Fruit fly (Drosophila melanogaster) whole organism, embryonic: ENCODE data around the gene Tti1.

Experiments used
- Antp ChIP-seq: fragments of 200-800 bp; sonication (Bioruptor generic); optimal IDR thresholded peaks from 3 replicates; lab custom pipeline; 2016; ENCODE audit warnings: missing biosample characterization, missing genetic modification characterization
- B-H2 ChIP-seq: fragments of 200-800 bp; sonication (Bioruptor generic); optimal IDR thresholded peaks from 2 replicates; lab custom pipeline; 2018; ENCODE audit warnings: missing biosample characterization, mild to moderate bottlenecking, missing genetic modification characterization
- CG10431 ChIP-seq: fragments of 200-800 bp; sonication (Bioruptor generic); optimal IDR thresholded peaks from 3 replicates; lab custom pipeline; 2018; ENCODE audit warnings: missing biosample characterization, mild to moderate bottlenecking, missing genetic modification characterization
- CG10543 ChIP-seq: fragments of 200-800 bp; sonication (Bioruptor generic); optimal IDR thresholded peaks from 3 replicates; lab custom pipeline; 2017; ENCODE audit warnings: missing biosample characterization, mild to moderate bottlenecking, missing genetic modification characterization, moderate library complexity
- CG11093 ChIP-seq: fragments of 200-800 bp; sonication (Bioruptor generic); IDR thresholded peaks from 3 replicates; pipeline ENCODE4 v1.3.6; 2022; ENCODE audit warnings: missing biosample characterization, missing genetic modification characterization
- CG11247 ChIP-seq: fragments of 200-800 bp; sonication (Bioruptor generic); IDR thresholded peaks from 2 replicates; pipeline ENCODE4 v1.3.6; 2022; ENCODE audit warnings: missing biosample characterization, missing genetic modification characterization
- CG15479 ChIP-seq: fragments of 200-800 bp; sonication (Bioruptor generic); optimal IDR thresholded peaks from 3 replicates; lab custom pipeline; 2019; ENCODE audit warnings: missing biosample characterization, mild to moderate bottlenecking, missing genetic modification characterization, moderate library complexity
- CG18619 ChIP-seq: fragments of 200-800 bp; sonication (Bioruptor generic); optimal IDR thresholded peaks from 3 replicates; lab custom pipeline; 2017; ENCODE audit warnings: missing biosample characterization, mild to moderate bottlenecking, missing genetic modification characterization
- CG2120 ChIP-seq: fragments of 200-800 bp; sonication (Bioruptor generic); optimal IDR thresholded peaks from 3 replicates; lab custom pipeline; 2016; ENCODE audit warnings: missing biosample characterization, missing genetic modification characterization
- CG31441 ChIP-seq: fragments of 200-800 bp; sonication (Bioruptor generic); IDR thresholded peaks from 2 replicates; pipeline ENCODE4 v1.3.6; 2022; ENCODE audit warnings: missing biosample characterization, missing genetic modification characterization
- CG3163 ChIP-seq: fragments of 200-800 bp; sonication (Bioruptor generic); optimal IDR thresholded peaks from 3 replicates; lab custom pipeline; 2016; ENCODE audit warnings: missing biosample characterization, missing genetic modification characterization
- CG3281 ChIP-seq: fragments of 200-800 bp; sonication (Bioruptor generic); optimal IDR thresholded peaks from 3 replicates; lab custom pipeline; 2017; ENCODE audit warnings: missing biosample characterization, mild to moderate bottlenecking, missing genetic modification characterization
- CG42726 ChIP-seq: fragments of 200-800 bp; sonication (Bioruptor generic); IDR thresholded peaks from 2 replicates; pipeline ENCODE4 v1.3.6; 2022; ENCODE audit warnings: missing biosample characterization, missing genetic modification characterization; ENCODE audit not compliant: partially characterized antibody
- CG6765 ChIP-seq: fragments of 200-800 bp; sonication (Bioruptor generic); optimal IDR thresholded peaks from 3 replicates; lab custom pipeline; 2017; ENCODE audit warnings: missing biosample characterization, mild to moderate bottlenecking, missing genetic modification characterization
- CG7839 ChIP-seq: fragments of 200-800 bp; sonication (Bioruptor generic); optimal IDR thresholded peaks from 3 replicates; lab custom pipeline; 2018; ENCODE audit warnings: missing biosample characterization, mild to moderate bottlenecking, missing genetic modification characterization, moderate library complexity
- CG7963 ChIP-seq: fragments of 200-800 bp; sonication (Bioruptor generic); IDR thresholded peaks from 3 replicates; pipeline ENCODE4 v1.3.6; 2022; ENCODE audit warnings: missing biosample characterization, missing genetic modification characterization; ENCODE audit not compliant: partially characterized antibody
- CG8290 ChIP-seq, 3 experiments: fragments of 200-800 bp; sonication (Bioruptor generic); optimal IDR thresholded peaks; 2 replicates each; lab custom pipeline; 2016 to 2019; ENCODE audit warnings: missing biosample characterization in 3 of 3, missing genetic modification characterization in 3 of 3, mild to moderate bottlenecking in 2 of 3, moderate library complexity in 1 of 3
- CG9437 ChIP-seq: fragments of 200-800 bp; sonication (Bioruptor generic); optimal IDR thresholded peaks from 2 replicates; lab custom pipeline; 2018; ENCODE audit warnings: missing biosample characterization, mild to moderate bottlenecking, missing genetic modification characterization
- Doc2 ChIP-seq: fragments of 200-800 bp; sonication (Bioruptor generic); IDR thresholded peaks from 2 replicates; pipeline ENCODE4 v1.3.6; 2022; ENCODE audit warnings: missing biosample characterization, missing genetic modification characterization
- Dp ChIP-seq: fragments of 200-800 bp; sonication (Bioruptor generic); optimal IDR thresholded peaks from 2 replicates; lab custom pipeline; 2018; ENCODE audit warnings: missing biosample characterization, mild to moderate bottlenecking, missing genetic modification characterization, moderate library complexity
- ERR ChIP-seq: fragments of 200-800 bp; sonication (Bioruptor generic); optimal IDR thresholded peaks from 2 replicates; lab custom pipeline; 2016; ENCODE audit warnings: missing biosample characterization, missing genetic modification characterization
- HmgZ ChIP-seq: fragments of 200-800 bp; sonication (Bioruptor generic); optimal IDR thresholded peaks from 2 replicates; lab custom pipeline; 2018; ENCODE audit warnings: missing biosample characterization, mild to moderate bottlenecking, missing genetic modification characterization
- NC2β ChIP-seq: fragments of 200-800 bp; sonication (Bioruptor generic); optimal IDR thresholded peaks from 2 replicates; lab custom pipeline; 2016; ENCODE audit warnings: missing biosample characterization, missing genetic modification characterization
- Pdp1 ChIP-seq, 2 experiments: fragments of 200-800 bp; sonication (Bioruptor generic); optimal IDR thresholded peaks; 3 replicates each; lab custom pipeline; 2016; ENCODE audit warnings: missing biosample characterization in 2 of 2, missing genetic modification characterization in 2 of 2, mild to moderate bottlenecking in 1 of 2, moderate library complexity in 1 of 2
- Sry-δ ChIP-seq: fragments of 200-800 bp; sonication (Bioruptor generic); optimal IDR thresholded peaks from 2 replicates; lab custom pipeline; 2016; ENCODE audit warnings: missing biosample characterization, missing genetic modification characterization
- TFAM ChIP-seq: fragments of 200-800 bp; sonication (Bioruptor generic); optimal IDR thresholded peaks from 2 replicates; lab custom pipeline; 2017; ENCODE audit warnings: missing biosample characterization, missing genetic modification characterization, inconsistent platforms
- abd-A ChIP-seq: fragments of 200-800 bp; sonication (Bioruptor generic); optimal IDR thresholded peaks from 3 replicates; lab custom pipeline; 2019; ENCODE audit warnings: missing biosample characterization, mild to moderate bottlenecking, missing genetic modification characterization, moderate library complexity
- cas ChIP-seq: fragments of 200-800 bp; sonication (Bioruptor generic); IDR thresholded peaks from 2 replicates; pipeline ENCODE4 v1.3.6; 2022; ENCODE audit warnings: missing biosample characterization, missing genetic modification characterization
- cg ChIP-seq: fragments of 200-800 bp; sonication (Bioruptor generic); optimal IDR thresholded peaks from 3 replicates; lab custom pipeline; 2019; ENCODE audit warnings: missing biosample characterization, mild to moderate bottlenecking, missing genetic modification characterization, moderate library complexity
- chm ChIP-seq: fragments of 200-800 bp; sonication (Bioruptor generic); IDR thresholded peaks from 2 replicates; pipeline ENCODE4 v1.3.6; 2022; ENCODE audit warnings: missing biosample characterization, missing genetic modification characterization
- chn ChIP-seq: fragments of 200-800 bp; sonication (Bioruptor generic); optimal IDR thresholded peaks from 2 replicates; lab custom pipeline; 2016; ENCODE audit warnings: missing biosample characterization, missing genetic modification characterization
- cwo ChIP-seq: fragments of 200-800 bp; sonication (Bioruptor generic); optimal IDR thresholded peaks from 3 replicates; lab custom pipeline; 2017; ENCODE audit warnings: missing biosample characterization, missing genetic modification characterization, mild to moderate bottlenecking, moderate library complexity, missing genetic modification reagents
- fd64A ChIP-seq: fragments of 200-800 bp; sonication (Bioruptor generic); optimal IDR thresholded peaks from 3 replicates; lab custom pipeline; 2018; ENCODE audit warnings: missing biosample characterization, mild to moderate bottlenecking, missing genetic modification characterization
- gcm2 ChIP-seq: fragments of 200-800 bp; sonication (Bioruptor generic); optimal IDR thresholded peaks from 2 replicates; lab custom pipeline; 2016; ENCODE audit warnings: missing biosample characterization, missing genetic modification characterization
- kah ChIP-seq: fragments of 200-800 bp; sonication (Bioruptor generic); optimal IDR thresholded peaks from 2 replicates; lab custom pipeline; 2018; ENCODE audit warnings: missing biosample characterization, mild to moderate bottlenecking, missing genetic modification characterization
- kni ChIP-seq: fragments of 200-800 bp; sonication (Bioruptor generic); optimal IDR thresholded peaks from 3 replicates; lab custom pipeline; 2017; ENCODE audit warnings: mild to moderate bottlenecking, missing biosample characterization, missing genetic modification reagents, missing genetic modification characterization
- mirr ChIP-seq: fragments of 200-800 bp; sonication (Bioruptor generic); optimal IDR thresholded peaks from 3 replicates; lab custom pipeline; 2018; ENCODE audit warnings: missing biosample characterization, mild to moderate bottlenecking, missing genetic modification characterization
- nerfin-1 ChIP-seq: fragments of 200-800 bp; sonication (Bioruptor generic); optimal IDR thresholded peaks from 3 replicates; lab custom pipeline; 2019; ENCODE audit warnings: missing biosample characterization, mild to moderate bottlenecking, missing genetic modification characterization, moderate library complexity
- nom ChIP-seq: fragments of 200-800 bp; sonication (Bioruptor generic); optimal IDR thresholded peaks from 2 replicates; lab custom pipeline; 2017; ENCODE audit warnings: missing biosample characterization, missing genetic modification characterization, mild to moderate bottlenecking, moderate library complexity, missing genetic modification reagents
- sd ChIP-seq: fragments of 200-800 bp; sonication (Bioruptor generic); optimal IDR thresholded peaks from 3 replicates; lab custom pipeline; 2018; ENCODE audit warnings: missing biosample characterization, mild to moderate bottlenecking, missing genetic modification characterization, moderate library complexity
- so ChIP-seq: fragments of 200-800 bp; sonication (Bioruptor generic); IDR thresholded peaks from 3 replicates; pipeline ENCODE4 v1.3.6; 2022; ENCODE audit warnings: missing biosample characterization, missing genetic modification characterization
- sob ChIP-seq: fragments of 200-800 bp; sonication (Bioruptor generic); IDR thresholded peaks from 2 replicates; pipeline ENCODE4 v1.3.6; 2022; ENCODE audit warnings: missing biosample characterization, missing genetic modification characterization
- stc ChIP-seq: fragments of 200-800 bp; sonication (Bioruptor generic); IDR thresholded peaks from 2 replicates; pipeline ENCODE4 v1.3.6; 2022; ENCODE audit warnings: missing biosample characterization, missing genetic modification characterization
- sug ChIP-seq: fragments of 200-800 bp; optimal IDR thresholded peaks from 2 replicates; lab custom pipeline; 2019; ENCODE audit warnings: missing biosample characterization, mild to moderate bottlenecking, missing genetic modification characterization, moderate library complexity
- unc-4 ChIP-seq: fragments of 200-800 bp; sonication (Bioruptor generic); IDR thresholded peaks from 2 replicates; pipeline ENCODE4 v1.3.6; 2022; ENCODE audit warnings: missing biosample characterization, missing genetic modification characterization; ENCODE audit not compliant: partially characterized antibody
- vvl ChIP-seq: fragments of 200-800 bp; sonication (Bioruptor generic); IDR thresholded peaks from 2 replicates; pipeline ENCODE4 v1.3.6; 2022; ENCODE audit warnings: missing biosample characterization, missing genetic modification characterization
- wdn ChIP-seq: fragments of 200-800 bp; sonication (Bioruptor generic); IDR thresholded peaks from 2 replicates; pipeline ENCODE4 v1.3.6; 2022; ENCODE audit warnings: missing biosample characterization, missing genetic modification characterization

Tti1 gene

dm6 chr3R:9705008-9705628 lies 49.4 kb downstream of the Tti1 start, which contains the start of gene Unc-115a (continued):
- peak; percentile 40 for TF ChIP-seq mirr (GFP tag; lab: Kevin White, UChicago)
- peak; percentile 51 for TF ChIP-seq ERR (GFP tag; lab: Kevin White, UChicago)
- no peak for TF ChIP-seq wdn (GFP tag; lab: Robert Waterston, UW)
- TF ChIP-seq gcm2, result peak; percentile 53
- TF ChIP-seq unc-4 (GFP tag; lab: Robert Waterston, UW), result no peak
- TF ChIP-seq vvl (GFP tag; lab: Robert Waterston, UW), result no peak
- no peak for TF ChIP-seq stc
- no peak for TF ChIP-seq CG9437 (GFP tag; lab: Kevin White, UChicago)
- peak; percentile 31 for TF ChIP-seq NC2β
- TF ChIP-seq Dp (GFP tag; lab: Kevin White, UChicago), result peak; percentile 41
- TF ChIP-seq kni (GFP tag; lab: Kevin White, UChicago), result no peak
- no peak for TF ChIP-seq sob (GFP tag; lab: Robert Waterston, UW)
- TF ChIP-seq Sry-δ, result peak; percentile 86
- no peak for TF ChIP-seq CG42726
- TF ChIP-seq so (GFP tag; lab: Robert Waterston, UW), result no peak

dm6 chr3R:9704183-9705007 lies 50.1 kb downstream of the Tti1 start:
- TF ChIP-seq nom (GFP tag; lab: Kevin White, UChicago), result peak; percentile 35
- peak; percentile 44 for TF ChIP-seq CG2120 (GFP tag; lab: Kevin White, UChicago)
- TF ChIP-seq Antp (GFP tag; lab: Kevin White, UChicago), result peak; percentile 3
- TF ChIP-seq cas (GFP tag; lab: Robert Waterston, UW), result no peak
- TF ChIP-seq fd64A (GFP tag; lab: Kevin White, UChicago), result peak; percentile 25
- TF ChIP-seq TFAM, result no peak
- peak; percentile 73 for TF ChIP-seq cwo (GFP tag; lab: Kevin White, UChicago)
- TF ChIP-seq abd-A (tag; lab: Kevin White, UChicago), result peak; percentile 89
- TF ChIP-seq CG8290 (GFP tag; optimal IDR thresholded peaks at IDR 0.05; lab: Kevin White, UChicago), result no peak
- TF ChIP-seq CG8290 (tag; optimal IDR thresholded peaks at IDR 0.05; lab: Kevin White, UChicago), result peak in 1 of 2 experiments; percentile 62
- TF ChIP-seq CG7839 (tag; lab: Kevin White, UChicago), result no peak
- TF ChIP-seq HmgZ, result peak; percentile 82
- no peak for TF ChIP-seq Doc2 (GFP tag; lab: Robert Waterston, UW)
- TF ChIP-seq CG18619 (GFP tag; lab: Kevin White, UChicago), result peak; percentile 15
- TF ChIP-seq CG10431 (GFP tag; lab: Kevin White, UChicago), result no peak
- TF ChIP-seq B-H2 (GFP tag; lab: Kevin White, UChicago), result peak; percentile 58
- TF ChIP-seq CG11247, result no peak
- peak in 1 of 2 experiments; percentile 82 for TF ChIP-seq Pdp1 (GFP tag; optimal IDR thresholded peaks at IDR 0.05; lab: Kevin White, UChicago)
- peak; percentile 91 for TF ChIP-seq CG15479 (GFP tag; lab: Kevin White, UChicago)
- peak; percentile 82 for TF ChIP-seq CG10543 (GFP tag; lab: Kevin White, UChicago)
- no peak for TF ChIP-seq CG3281 (GFP tag; lab: Kevin White, UChicago)
- TF ChIP-seq chn (GFP tag; lab: Kevin White, UChicago), result peak; percentile 56
- peak; percentile 40 for TF ChIP-seq sd (tag; lab: Kevin White, UChicago)
- TF ChIP-seq CG7963 (GFP tag; lab: Robert Waterston, UW), result no peak
- TF ChIP-seq cg (GFP tag; lab: Kevin White, UChicago), result peak; percentile 98
- TF ChIP-seq CG31441 (GFP tag; lab: Robert Waterston, UW), result no peak
- no peak for TF ChIP-seq chm (GFP tag; lab: Robert Waterston, UW)
- peak; percentile 89 for TF ChIP-seq sug (tag; lab: Kevin White, UChicago)
- peak; percentile 62 for TF ChIP-seq kah
- peak; percentile 2 for TF ChIP-seq CG6765 (GFP tag; lab: Kevin White, UChicago)
- no peak for TF ChIP-seq CG11093
- peak; percentile 10 for TF ChIP-seq CG3163 (GFP tag; lab: Kevin White, UChicago)
- TF ChIP-seq nerfin-1, result no peak
